Worm (Caenorhabditis elegans) whole organism, late embryonic: ENCODE measurements around the gene ugt-14.

Experiments
- ceh-22 ChIP-seq: sonication (generic microtip); optimal IDR thresholded peaks from 2 replicates; lab custom pipeline; 2017; ENCODE audit warnings: missing biosample characterization, missing genetic modification characterization
- ceh-48 ChIP-seq: sonication (generic microtip); optimal IDR thresholded peaks from 2 replicates; lab custom pipeline; 2016; ENCODE audit warnings: missing genetic modification characterization, inconsistent platforms, missing compliant biosample characterization
- gmeb-2 ChIP-seq: sonication (generic microtip); optimal IDR thresholded peaks from 2 replicates; lab custom pipeline; 2016; ENCODE audit warnings: missing genetic modification characterization, inconsistent platforms, missing compliant biosample characterization
- ztf-16 ChIP-seq: sonication (generic microtip); optimal IDR thresholded peaks from 2 replicates; lab custom pipeline; 2017; ENCODE audit warnings: missing genetic modification characterization, missing compliant biosample characterization

The ugt-14 gene

DNA sequence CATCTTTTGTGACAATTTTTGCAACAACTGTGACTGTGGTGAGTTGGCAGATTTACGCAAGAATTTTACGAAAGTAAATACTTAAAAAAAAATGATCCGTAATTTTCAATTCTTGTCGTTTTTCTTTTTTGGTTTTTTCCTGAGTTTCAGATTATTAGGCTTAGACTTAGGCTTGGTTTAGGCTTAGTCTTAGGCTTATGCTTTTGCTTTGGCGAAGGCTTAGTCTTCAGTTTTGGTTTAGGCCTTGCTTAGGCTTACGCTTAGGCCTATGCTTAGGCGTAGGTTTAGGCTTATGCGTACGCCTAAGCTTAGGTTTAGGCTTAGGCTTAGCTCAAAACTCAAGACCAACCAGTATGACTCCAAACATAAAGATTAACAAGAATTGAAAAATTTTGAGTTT is 51.6 kb downstream of the ugt-14 start:
- TF ChIP-seq ztf-16 = no peak
- TF ChIP-seq gmeb-2 (tag; lab: Kevin White, UChicago) = no peak
- no peak for TF ChIP-seq ceh-48 (tag; lab: Kevin White, UChicago)
- no peak for TF ChIP-seq ceh-22 (tag; lab: Kevin White, UChicago)
